Worm (Caenorhabditis elegans) whole organism, L3 larva: ENCODE measurements around the gene srh-217.

Experiments
- ceh-82 ChIP-seq: fragments of 150-350 bp; optimal IDR thresholded peaks from 2 replicates; lab custom pipeline; 2014; ENCODE audit warnings: missing biosample characterization, missing genetic modification characterization
- nhr-237 ChIP-seq: fragments of 150-350 bp; optimal IDR thresholded peaks from 2 replicates; lab custom pipeline; 2014; ENCODE audit warnings: missing biosample characterization, missing genetic modification characterization
- snpc-4 ChIP-seq: fragments of 150-350 bp; optimal IDR thresholded peaks from 2 replicates; lab custom pipeline; 2014; ENCODE audit warnings: missing biosample characterization, missing genetic modification characterization
- unc-62 ChIP-seq: fragments of 150-350 bp; sonication (generic microtip); optimal IDR thresholded peaks from 4 replicates; lab custom pipeline; 2014; ENCODE audit warnings: missing biosample characterization, missing genetic modification reagents, missing genetic modification characterization

- TF ChIP-seq unc-62 (GFP tag; lab: Kevin White, UChicago): no peak
- no peak for TF ChIP-seq ceh-82 (tag; lab: Kevin White, UChicago)
- TF ChIP-seq nhr-237 (tag; lab: Kevin White, UChicago): no peak
- no peak for TF ChIP-seq snpc-4 (tag; lab: Kevin White, UChicago)
Observed at ce11 chrV:20182311-20182710, 13.0 kb downstream of the srh-217 start.
